Fruit fly (Drosophila melanogaster) whole organism, pupa: ENCODE data around the gene CG1116.

Experiments used
- CG14655 ChIP-seq: fragments of 200-800 bp; sonication (Bioruptor generic); optimal IDR thresholded peaks from 3 replicates; lab custom pipeline; 2017; ENCODE audit warnings: mild to moderate bottlenecking, missing biosample characterization, missing genetic modification reagents, missing genetic modification characterization
- CG34367 ChIP-seq: fragments of 200-800 bp; sonication (Bioruptor generic); optimal IDR thresholded peaks from 2 replicates; lab custom pipeline; 2018; ENCODE audit warnings: missing biosample characterization, mild to moderate bottlenecking, missing genetic modification characterization
- CG8159 ChIP-seq: fragments of 200-800 bp; sonication (Bioruptor generic); optimal IDR thresholded peaks from 3 replicates; lab custom pipeline; 2018; ENCODE audit warnings: missing biosample characterization, mild to moderate bottlenecking, missing genetic modification characterization, moderate library complexity
- Ets98B ChIP-seq: fragments of 200-800 bp; sonication (Bioruptor generic); IDR thresholded peaks from 2 replicates; pipeline ENCODE4 v1.3.6; 2022; ENCODE audit warnings: missing biosample characterization, missing genetic modification characterization

dm6 chr3R:5198302-5198701 is 21.2 kb upstream of the CG1116 start:
- no peak for TF ChIP-seq Ets98B (GFP tag; lab: Robert Waterston, UW)
- TF ChIP-seq CG8159 (tag; lab: Kevin White, UChicago) = no peak
- no peak for TF ChIP-seq CG14655
- no peak for TF ChIP-seq CG34367 (tag; lab: Kevin White, UChicago)
